Worm (Caenorhabditis elegans) whole organism, L1 larva: ENCODE results near the gene Y76B12C.6.

Source experiments
- C04F5.9 ChIP-seq: sonication (generic microtip); optimal IDR thresholded peaks from 2 replicates; lab custom pipeline; 2016; ENCODE audit warnings: missing genetic modification characterization, missing compliant biosample characterization
- C16A3.4 ChIP-seq: fragments of 150-350 bp; optimal IDR thresholded peaks from 2 replicates; lab custom pipeline; 2014; ENCODE audit warnings: missing biosample characterization, missing genetic modification characterization
- aha-1 ChIP-seq: fragments of 150-350 bp; optimal IDR thresholded peaks from 2 replicates; lab custom pipeline; 2014; ENCODE audit warnings: missing biosample characterization, missing genetic modification characterization
- aly-2 ChIP-seq: fragments of 150-350 bp; optimal IDR thresholded peaks from 2 replicates; lab custom pipeline; 2014; ENCODE audit warnings: missing biosample characterization, missing genetic modification characterization
- ceh-8 ChIP-seq: fragments of 200-800 bp; sonication (Bioruptor generic); optimal IDR thresholded peaks from 2 replicates; lab custom pipeline; 2018; ENCODE audit warnings: mild to moderate bottlenecking, missing genetic modification characterization, moderate library complexity, missing compliant biosample characterization
- ces-1 ChIP-seq: fragments of 150-350 bp; optimal IDR thresholded peaks from 2 replicates; lab custom pipeline; 2014; ENCODE audit warnings: missing biosample characterization, missing genetic modification reagents, missing genetic modification characterization
- dpl-1 ChIP-seq, 3 experiments: fragments of 150-350 bp in 2 of 3; sonication (generic microtip) in 1 of 3; optimal IDR thresholded peaks; 2 replicates each; lab custom pipeline; 2014 to 2017; ENCODE audit warnings: missing biosample characterization in 3 of 3, missing genetic modification characterization in 3 of 3, missing genetic modification reagents in 3 of 3
- dsc-1 ChIP-seq: sonication (generic microtip); optimal IDR thresholded peaks from 2 replicates; lab custom pipeline; 2016; ENCODE audit warnings: mild to moderate bottlenecking, missing genetic modification characterization, missing compliant biosample characterization
- elt-2 ChIP-seq: sonication (generic microtip); optimal IDR thresholded peaks from 2 replicates; lab custom pipeline; 2016; ENCODE audit warnings: missing genetic modification characterization, mild to moderate bottlenecking, inconsistent platforms, missing compliant biosample characterization, missing genetic modification reagents
- fkh-10 ChIP-seq: sonication (generic microtip); optimal IDR thresholded peaks from 2 replicates; lab custom pipeline; 2017; ENCODE audit warnings: missing biosample characterization, missing genetic modification reagents, missing genetic modification characterization
- fkh-8 ChIP-seq: sonication (generic microtip); optimal IDR thresholded peaks from 2 replicates; lab custom pipeline; 2016; ENCODE audit warnings: mild to moderate bottlenecking, missing genetic modification characterization, missing compliant biosample characterization
- grh-1 ChIP-seq: fragments of 200-800 bp; sonication (Bioruptor generic); IDR thresholded peaks from 2 replicates; pipeline ENCODE4 v1.3.6; 2022; ENCODE audit warnings: missing genetic modification reagents, missing genetic modification characterization, missing compliant biosample characterization
- hpl-2 ChIP-seq: fragments of 150-350 bp; optimal IDR thresholded peaks from 2 replicates; lab custom pipeline; 2014; ENCODE audit warnings: missing biosample characterization, missing genetic modification reagents, missing genetic modification characterization
- jun-1 ChIP-seq: fragments of 150-350 bp; optimal IDR thresholded peaks from 2 replicates; lab custom pipeline; 2014; ENCODE audit warnings: missing biosample characterization, missing genetic modification reagents, missing genetic modification characterization
- lin-13 ChIP-seq: fragments of 150-350 bp; optimal IDR thresholded peaks from 2 replicates; lab custom pipeline; 2014; ENCODE audit warnings: missing biosample characterization, missing genetic modification reagents, missing genetic modification characterization
- lin-35 ChIP-seq, 2 experiments: fragments of 150-350 bp; optimal IDR thresholded peaks; 2 replicates each; lab custom pipeline; 2014; ENCODE audit warnings: missing biosample characterization in 2 of 2, missing genetic modification characterization in 2 of 2, missing genetic modification reagents in 2 of 2
- mab-9 ChIP-seq: fragments of 200-800 bp; sonication (Bioruptor generic); IDR thresholded peaks from 2 replicates; pipeline ENCODE4 v1.3.6; 2022; ENCODE audit warnings: missing genetic modification reagents, missing genetic modification characterization, missing compliant biosample characterization
- mdl-1 ChIP-seq, 2 experiments: fragments of 150-350 bp; optimal IDR thresholded peaks; 2 replicates each; lab custom pipeline; 2014 to 2017; ENCODE audit warnings: missing biosample characterization in 2 of 2, missing genetic modification characterization in 2 of 2, inconsistent platforms in 1 of 2
- mep-1 ChIP-seq: fragments of 150-350 bp; optimal IDR thresholded peaks from 2 replicates; lab custom pipeline; 2014; ENCODE audit warnings: missing biosample characterization, missing genetic modification characterization
- nhr-20 ChIP-seq: sonication (generic microtip); optimal IDR thresholded peaks from 2 replicates; lab custom pipeline; 2016; ENCODE audit warnings: mild to moderate bottlenecking, missing genetic modification characterization, missing compliant biosample characterization
- nhr-76 ChIP-seq: sonication (generic microtip); optimal IDR thresholded peaks from 2 replicates; lab custom pipeline; 2017; ENCODE audit warnings: missing biosample characterization, missing genetic modification characterization
- nhr-77 ChIP-seq: fragments of 150-350 bp; optimal IDR thresholded peaks from 2 replicates; lab custom pipeline; 2014; ENCODE audit warnings: missing biosample characterization, missing genetic modification characterization
- nhr-85 ChIP-seq: sonication (generic microtip); peaks from one replicate; lab custom pipeline; 2016; ENCODE audit warnings: missing genetic modification characterization, inconsistent platforms, missing compliant biosample characterization
- rnt-1 ChIP-seq: sonication (generic microtip); optimal IDR thresholded peaks from 2 replicates; lab custom pipeline; 2016; ENCODE audit warnings: mild to moderate bottlenecking, missing genetic modification characterization, moderate library complexity, missing compliant biosample characterization
- skn-1 ChIP-seq: fragments of 150-350 bp; optimal IDR thresholded peaks from 2 replicates; lab custom pipeline; 2014; ENCODE audit warnings: missing biosample characterization, missing genetic modification characterization
- snpc-4 ChIP-seq: fragments of 150-350 bp; optimal IDR thresholded peaks from 2 replicates; lab custom pipeline; 2014; ENCODE audit warnings: missing biosample characterization, missing genetic modification characterization
- sox-4 ChIP-seq: sonication (generic microtip); optimal IDR thresholded peaks from 2 replicates; lab custom pipeline; 2016; ENCODE audit warnings: missing genetic modification characterization, missing compliant biosample characterization
- tbx-2 ChIP-seq: sonication (generic microtip); optimal IDR thresholded peaks from 2 replicates; lab custom pipeline; 2016; ENCODE audit warnings: missing genetic modification characterization, missing compliant biosample characterization
- vab-15 ChIP-seq: sonication (generic microtip); optimal IDR thresholded peaks from 2 replicates; lab custom pipeline; 2017; ENCODE audit warnings: missing genotype, mild to moderate bottlenecking, missing genetic modification characterization, missing compliant biosample characterization
- zip-4 ChIP-seq: fragments of 200-800 bp; sonication (Bioruptor generic); optimal IDR thresholded peaks from 2 replicates; lab custom pipeline; 2018; ENCODE audit warnings: mild to moderate bottlenecking, missing genetic modification characterization, moderate library complexity, missing compliant biosample characterization
- ztf-11 ChIP-seq, 2 experiments: sonication (generic microtip); optimal IDR thresholded peaks; 2 replicates each; lab custom pipeline; 2016 to 2017; ENCODE audit warnings: missing genetic modification characterization in 2 of 2, missing biosample characterization in 1 of 2, missing compliant biosample characterization in 1 of 2

The Y76B12C.6 gene

DNA sequence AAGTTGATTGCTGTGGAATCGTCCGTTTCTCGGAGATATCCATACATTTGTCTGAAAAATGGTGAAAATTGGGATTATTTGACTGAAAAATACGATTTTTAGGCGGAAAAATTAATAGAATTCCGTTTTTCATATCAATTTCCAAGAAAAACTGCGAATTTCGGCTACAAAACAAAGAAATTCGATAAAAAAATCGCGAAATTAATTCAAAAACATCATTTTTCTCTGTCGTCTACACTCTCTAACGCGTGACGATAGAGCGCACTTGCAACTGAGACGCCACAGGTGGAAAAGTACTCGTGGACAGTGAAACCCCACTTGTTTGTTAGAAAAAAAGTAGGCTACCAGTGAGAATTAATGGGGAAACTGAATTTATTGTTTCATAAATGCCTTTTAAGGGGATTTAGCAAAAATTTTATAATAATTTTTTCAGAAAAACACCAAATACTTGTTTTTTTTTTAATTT, 51.8 kb downstream of the Y76B12C.6 start, which contains the start of gene cpsf-1 (continued):
- TF ChIP-seq snpc-4 (tag; lab: Kevin White, UChicago), result peak; percentile 44
- TF ChIP-seq lin-13 (GFP tag; lab: Kevin White, UChicago), result peak; percentile 90
- TF ChIP-seq lin-35 (GFP tag; optimal IDR thresholded peaks at IDR 0.05; lab: Kevin White, UChicago), result peak; percentile 86 to 93
- TF ChIP-seq skn-1 (tag; lab: Kevin White, UChicago), result peak; percentile 90
- TF ChIP-seq nhr-77 (tag; lab: Kevin White, UChicago), result peak; percentile 91
- peak; percentile 3 for TF ChIP-seq ces-1 (GFP tag; lab: Kevin White, UChicago)
- TF ChIP-seq nhr-76 (tag; lab: Kevin White, UChicago), result no peak
- peak; percentile 93 for TF ChIP-seq vab-15 (tag; lab: Kevin White, UChicago)
- TF ChIP-seq nhr-20 (tag; lab: Kevin White, UChicago), result peak; percentile 81
- peak; percentile 90 for TF ChIP-seq mep-1 (tag; lab: Kevin White, UChicago)
- TF ChIP-seq tbx-2 (tag; lab: Kevin White, UChicago), result peak; percentile 84
- TF ChIP-seq rnt-1 (tag; lab: Kevin White, UChicago), result no peak
- peak; percentile 82 to 85 (median 83) for TF ChIP-seq dpl-1 (GFP tag; optimal IDR thresholded peaks at IDR 0.05; lab: Kevin White, UChicago)
- TF ChIP-seq fkh-10 (GFP tag; lab: Kevin White, UChicago), result peak; percentile 62
- TF ChIP-seq C04F5.9 (tag; lab: Kevin White, UChicago), result peak; percentile 52
- peak; percentile 30 for TF ChIP-seq sox-4 (tag; lab: Kevin White, UChicago)
- peak; percentile 94 for TF ChIP-seq C16A3.4
- no peak for TF ChIP-seq mab-9 (GFP tag; lab: Robert Waterston, UW)
- TF ChIP-seq grh-1 (GFP tag; lab: Robert Waterston, UW), result peak; percentile 24; the same call in 1 of the 2 replicates
- no peak for TF ChIP-seq hpl-2 (GFP tag; lab: Kevin White, UChicago)
- TF ChIP-seq jun-1 (tag; lab: Kevin White, UChicago), result peak; percentile 78
- no peak for TF ChIP-seq aha-1 (tag; lab: Kevin White, UChicago)
- peak; percentile 78 for TF ChIP-seq aly-2 (tag; lab: Kevin White, UChicago)
- TF ChIP-seq dsc-1 (tag; lab: Kevin White, UChicago), result peak; percentile 60
- TF ChIP-seq elt-2 (tag; lab: Kevin White, UChicago), result peak; percentile 39

DNA sequence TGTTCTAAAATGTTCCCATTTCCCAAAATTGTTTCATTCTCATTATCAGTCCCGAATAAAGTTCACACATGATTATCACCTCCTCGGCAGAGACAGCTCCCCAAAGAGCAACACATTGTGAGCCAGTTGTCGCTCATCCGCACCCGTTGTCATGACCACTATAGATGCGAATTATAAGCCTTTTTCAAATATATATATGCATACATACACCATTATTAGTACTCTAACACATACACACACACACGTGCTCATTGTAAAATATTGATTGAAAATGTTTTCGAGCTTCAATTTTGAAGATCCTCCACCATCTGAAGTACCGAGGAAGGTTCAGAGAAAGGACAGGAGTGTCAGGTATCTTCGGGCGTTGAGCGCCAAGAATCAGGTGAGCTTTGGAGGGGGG, 55.8 kb downstream of the Y76B12C.6 start, which contains the start of the genes Y76B12C.9 and cng-2:
Gene Y76B12C.9, minus strand, starts transcription at position 101 of the 400 bp plus-strand sequence.
Gene cng-2, plus strand, starts transcription at position 218 of the 400 bp plus-strand sequence.
- no peak for TF ChIP-seq ceh-8 (GFP tag; lab: Kevin White, UChicago)
- TF ChIP-seq fkh-8 (tag; lab: Kevin White, UChicago), result peak; percentile 5

DNA sequence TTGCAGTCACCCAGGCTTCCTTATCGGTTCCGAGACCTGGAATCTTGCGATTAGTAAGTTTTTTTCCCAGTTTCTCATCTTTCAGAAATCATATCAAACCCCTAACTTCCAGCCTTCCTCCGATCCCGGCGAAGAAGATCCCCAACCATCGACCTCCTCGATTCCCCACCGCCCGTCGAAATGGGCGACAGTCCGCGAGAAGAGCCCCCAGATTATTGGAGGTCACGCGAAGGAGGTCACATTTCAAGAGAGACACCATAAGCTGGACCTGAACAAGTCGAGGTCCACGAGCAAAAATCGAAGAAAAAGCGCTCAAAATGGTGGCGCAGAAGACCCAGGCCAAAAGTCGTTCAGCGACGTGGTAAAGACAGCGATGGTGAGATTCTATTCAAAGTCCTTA, 56.3 kb downstream of the Y76B12C.6 start:
- TF ChIP-seq fkh-8 (tag; lab: Kevin White, UChicago) (no peak), nhr-85 (tag; lab: Kevin White, UChicago) (peak; percentile 49), zip-4 (no peak), mdl-1 (tag; optimal IDR thresholded peaks at IDR 0.05; lab: Kevin White, UChicago) (no peak), ztf-11 (tag; optimal IDR thresholded peaks at IDR 0.05; lab: Kevin White, UChicago) (no peak)
